Worm (Caenorhabditis elegans) whole organism, L1 larva: ENCODE data around the gene toca-2.

ENCODE experiments used
- C04F5.9 ChIP-seq: sonication (generic microtip); optimal IDR thresholded peaks from 2 replicates; lab custom pipeline; 2016; ENCODE audit warnings: missing genetic modification characterization, missing compliant biosample characterization
- Y116A8C.19 ChIP-seq: sonication (generic microtip); optimal IDR thresholded peaks from 2 replicates; lab custom pipeline; 2016; ENCODE audit warnings: missing compliant biosample characterization, missing genetic modification characterization, borderline replicate concordance
- aha-1 ChIP-seq: fragments of 150-350 bp; optimal IDR thresholded peaks from 2 replicates; lab custom pipeline; 2014; ENCODE audit warnings: missing biosample characterization, missing genetic modification characterization
- ces-1 ChIP-seq: fragments of 150-350 bp; optimal IDR thresholded peaks from 2 replicates; lab custom pipeline; 2014; ENCODE audit warnings: missing biosample characterization, missing genetic modification reagents, missing genetic modification characterization
- elt-3 ChIP-seq, 6 experiments: fragments of 150-350 bp in 1 of 6; sonication (generic microtip); optimal IDR thresholded peaks; 2 replicates each; lab custom pipeline; 2017 to 2018; ENCODE audit warnings: missing biosample characterization in 6 of 6, missing genetic modification characterization in 6 of 6, inconsistent platforms in 1 of 6
- fkh-10 ChIP-seq: sonication (generic microtip); optimal IDR thresholded peaks from 2 replicates; lab custom pipeline; 2017; ENCODE audit warnings: missing biosample characterization, missing genetic modification reagents, missing genetic modification characterization
- fos-1 ChIP-seq: fragments of 150-350 bp; optimal IDR thresholded peaks from 2 replicates; lab custom pipeline; 2014; ENCODE audit warnings: missing biosample characterization, missing genetic modification characterization
- hlh-17 ChIP-seq: fragments of 200-800 bp; sonication (Bioruptor generic); optimal IDR thresholded peaks from 2 replicates; lab custom pipeline; 2018; ENCODE audit warnings: missing genetic modification characterization, mild to moderate bottlenecking, missing compliant biosample characterization, moderate library complexity, borderline replicate concordance
- lin-39 ChIP-seq: fragments of 150-350 bp; optimal IDR thresholded peaks from 2 replicates; lab custom pipeline; 2014; ENCODE audit warnings: missing biosample characterization, missing genetic modification reagents, missing genetic modification characterization
- nhr-47 ChIP-seq: sonication (generic microtip); optimal IDR thresholded peaks from 2 replicates; lab custom pipeline; 2016; ENCODE audit warnings: mild to moderate bottlenecking, missing genetic modification characterization, moderate library complexity, missing compliant biosample characterization
- nhr-76 ChIP-seq: sonication (generic microtip); optimal IDR thresholded peaks from 2 replicates; lab custom pipeline; 2017; ENCODE audit warnings: missing biosample characterization, missing genetic modification characterization
- unc-62 ChIP-seq: fragments of 150-350 bp; optimal IDR thresholded peaks from 2 replicates; lab custom pipeline; 2014; ENCODE audit warnings: missing biosample characterization, missing genetic modification reagents, missing genetic modification characterization
- ztf-4 ChIP-seq: fragments of 150-350 bp; optimal IDR thresholded peaks from 2 replicates; lab custom pipeline; 2014; ENCODE audit warnings: missing biosample characterization, missing genetic modification characterization

DNA sequence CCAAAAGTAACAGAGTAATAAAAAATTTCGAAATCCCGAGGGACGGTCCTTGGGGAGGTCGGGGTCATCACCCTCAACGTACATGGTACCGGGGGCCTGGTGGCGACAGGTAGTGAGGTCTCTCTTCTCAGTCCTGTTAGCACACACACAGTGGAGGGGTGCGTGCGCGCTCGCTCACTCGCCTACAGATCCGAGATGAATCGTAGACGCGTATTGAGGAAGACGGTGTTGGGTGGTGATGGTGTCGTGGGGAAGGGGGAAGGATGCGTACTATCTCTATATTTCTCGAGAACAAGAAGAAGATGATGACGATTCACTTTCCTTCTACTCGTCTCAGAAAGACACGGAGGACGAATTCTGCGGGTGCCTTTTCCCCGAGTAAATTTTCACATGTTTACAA is 41.9 kb upstream of the toca-2 start:
- no peak for TF ChIP-seq elt-3 (tag; optimal IDR thresholded peaks at IDR 0.05; lab: Kevin White, UChicago)
- TF ChIP-seq lin-39: no peak
- no peak for TF ChIP-seq fos-1
- TF ChIP-seq aha-1: no peak
- TF ChIP-seq hlh-17: no peak
- no peak for TF ChIP-seq fkh-10 (GFP tag; lab: Kevin White, UChicago)
- no peak for TF ChIP-seq nhr-47
- TF ChIP-seq ztf-4: no peak
- no peak for TF ChIP-seq Y116A8C.19
- no peak for TF ChIP-seq nhr-76 (tag; lab: Kevin White, UChicago)
- no peak for TF ChIP-seq C04F5.9 (tag; lab: Kevin White, UChicago)
- no peak for TF ChIP-seq ces-1
- no peak for TF ChIP-seq unc-62 (GFP tag; lab: Kevin White, UChicago)
